Fruit fly (Drosophila melanogaster) whole organism, wandering third instar larva: ENCODE measurements around the gene Cyp4ae1.

ENCODE experiments used
- Abd-B ChIP-seq: fragments of >200 bp; optimal IDR thresholded peaks from 2 replicates; lab custom pipeline; 2017; ENCODE audit warnings: missing biosample characterization, missing genetic modification characterization
- CG32264 ChIP-seq: fragments of 200-800 bp; sonication (Bioruptor generic); optimal IDR thresholded peaks from 2 replicates; lab custom pipeline; 2016; ENCODE audit warnings: missing biosample characterization, missing genetic modification characterization
- CG9705 ChIP-seq: fragments of 200-800 bp; sonication (Bioruptor generic); optimal IDR thresholded peaks from 2 replicates; lab custom pipeline; 2018; ENCODE audit warnings: missing biosample characterization, mild to moderate bottlenecking, missing genetic modification characterization
- CrebA ChIP-seq: fragments of 200-800 bp; sonication (Bioruptor generic); optimal IDR thresholded peaks from 2 replicates; lab custom pipeline; 2016; ENCODE audit warnings: missing biosample characterization, mild to moderate bottlenecking, missing genetic modification characterization, borderline replicate concordance
- Dfd ChIP-seq: fragments of >200 bp; optimal IDR thresholded peaks from 2 replicates; lab custom pipeline; 2017; ENCODE audit warnings: missing biosample characterization, missing genetic modification characterization
- Dif ChIP-seq: fragments of 200-275, 200-300 bp; sonication (Bioruptor generic); optimal IDR thresholded peaks from 2 replicates; lab custom pipeline; 2018; ENCODE audit warnings: missing biosample characterization, missing genetic modification characterization; ENCODE audit not compliant: partially characterized antibody
- GATAd ChIP-seq: sonication (Bioruptor generic); optimal IDR thresholded peaks from 2 replicates; lab custom pipeline; 2016; ENCODE audit warnings: missing biosample characterization, missing genetic modification characterization
- HLH106 ChIP-seq: fragments of 200-800 bp; optimal IDR thresholded peaks from 3 replicates; lab custom pipeline; 2019; ENCODE audit warnings: missing biosample characterization, mild to moderate bottlenecking, missing genetic modification characterization, moderate library complexity
- Hnf4 ChIP-seq: fragments of 200-800 bp; sonication (Bioruptor generic); optimal IDR thresholded peaks from 2 replicates; lab custom pipeline; 2016; ENCODE audit warnings: missing biosample characterization, mild to moderate bottlenecking, missing genetic modification characterization
- Hr78 ChIP-seq: fragments of >200 bp; optimal IDR thresholded peaks from 2 replicates; lab custom pipeline; 2017; ENCODE audit warnings: missing biosample characterization, missing genetic modification characterization
- Hr83 ChIP-seq: fragments of 200-300 bp; sonication (Bioruptor generic); optimal IDR thresholded peaks from 2 replicates; lab custom pipeline; 2016; ENCODE audit warnings: missing biosample characterization, mild to moderate bottlenecking, missing genetic modification characterization, moderate library complexity; ENCODE audit not compliant: poor library complexity, severe bottlenecking
- Jra ChIP-seq: sonication (Bioruptor generic); optimal IDR thresholded peaks from 2 replicates; lab custom pipeline; 2016; ENCODE audit warnings: missing biosample characterization, missing genetic modification characterization
- Mio ChIP-seq: sonication (Bioruptor generic); optimal IDR thresholded peaks from 2 replicates; lab custom pipeline; 2016; ENCODE audit warnings: missing biosample characterization, missing genetic modification characterization
- Myc ChIP-seq: fragments of >200 bp; optimal IDR thresholded peaks from 2 replicates; lab custom pipeline; 2017
- N ChIP-seq: fragments of >200 bp; optimal IDR thresholded peaks from 2 replicates; lab custom pipeline; 2018; ENCODE audit warnings: missing biosample characterization, missing external identifiers, missing genetic modification characterization
- OdsH ChIP-seq: fragments of 200-800 bp; sonication (Bioruptor generic); optimal IDR thresholded peaks from 2 replicates; lab custom pipeline; 2016; ENCODE audit warnings: missing biosample characterization, mild to moderate bottlenecking, missing genetic modification characterization
- Rel ChIP-seq, 2 experiments: fragments of 200-800 bp; sonication (Bioruptor generic) in 1 of 2; optimal IDR thresholded peaks; 2 replicates in 1 of 2; 3 replicates in 1 of 2; lab custom pipeline; 2016 to 2019; ENCODE audit warnings: mild to moderate bottlenecking in 2 of 2, missing biosample characterization in 2 of 2, missing genetic modification characterization in 2 of 2, moderate library complexity in 1 of 2
- Sp1 ChIP-seq: fragments of 200-800 bp; sonication (Bioruptor generic); optimal IDR thresholded peaks from 3 replicates; lab custom pipeline; 2019; ENCODE audit warnings: missing biosample characterization, mild to moderate bottlenecking, missing genetic modification characterization, moderate library complexity
- Vsx2 ChIP-seq: fragments of 200-300, 225-300 bp; sonication (Bioruptor generic); optimal IDR thresholded peaks from 2 replicates; lab custom pipeline; 2018; ENCODE audit warnings: missing biosample characterization, missing genetic modification characterization; ENCODE audit not compliant: partially characterized antibody
- br ChIP-seq: fragments of 200-800 bp; sonication (Bioruptor generic); optimal IDR thresholded peaks from 2 replicates; lab custom pipeline; 2016; ENCODE audit warnings: missing biosample characterization, missing genetic modification characterization
- brk ChIP-seq: fragments of 200-800 bp; sonication (Bioruptor generic); optimal IDR thresholded peaks from 2 replicates; lab custom pipeline; 2016; ENCODE audit warnings: missing biosample characterization, mild to moderate bottlenecking, missing genetic modification characterization
- dl ChIP-seq, 2 experiments: fragments of 175-275, 200-275 bp in 1 of 2; fragments of 200-275 bp in 1 of 2; sonication (Bioruptor generic); optimal IDR thresholded peaks; lab custom pipeline; 2018; ENCODE audit warnings: mild to moderate bottlenecking in 2 of 2, missing biosample characterization in 2 of 2, missing genetic modification characterization in 2 of 2, moderate library complexity in 2 of 2; ENCODE audit not compliant: partially characterized antibody in 2 of 2, insufficient read depth in 1 of 2
- dmrt93B ChIP-seq: fragments of 200-800 bp; sonication (Bioruptor generic); optimal IDR thresholded peaks from 2 replicates; lab custom pipeline; 2018; ENCODE audit warnings: missing biosample characterization, mild to moderate bottlenecking, missing genetic modification characterization
- dsf ChIP-seq: sonication (Bioruptor generic); optimal IDR thresholded peaks from 2 replicates; lab custom pipeline; 2016; ENCODE audit warnings: missing biosample characterization, missing genetic modification characterization, borderline replicate concordance
- ey ChIP-seq: fragments of 200-800 bp; sonication (Bioruptor generic); optimal IDR thresholded peaks from 2 replicates; lab custom pipeline; 2016; ENCODE audit warnings: missing biosample characterization, missing genetic modification characterization
- foxo ChIP-seq, 2 experiments: fragments of 200-800 bp; sonication (Bioruptor generic); optimal IDR thresholded peaks; 2 replicates in 1 of 2; 3 replicates in 1 of 2; lab custom pipeline; 2016 to 2017; ENCODE audit warnings: missing biosample characterization in 2 of 2, missing genetic modification characterization in 2 of 2
- fru ChIP-seq: fragments of 200-800 bp; sonication (Bioruptor generic); optimal IDR thresholded peaks from 3 replicates; lab custom pipeline; 2016; ENCODE audit warnings: missing biosample characterization, mild to moderate bottlenecking, missing genetic modification characterization
- h ChIP-seq: fragments of 200-800 bp; sonication (Bioruptor generic); optimal IDR thresholded peaks from 3 replicates; lab custom pipeline; 2016; ENCODE audit warnings: missing biosample characterization, mild to moderate bottlenecking, missing genetic modification characterization
- jim ChIP-seq: fragments of 175-275, 200-325 bp; sonication (Bioruptor generic); optimal IDR thresholded peaks from 2 replicates; lab custom pipeline; 2016; ENCODE audit warnings: missing biosample characterization, mild to moderate bottlenecking, missing genetic modification characterization
- lola ChIP-seq: fragments of >200 bp; optimal IDR thresholded peaks from 2 replicates; lab custom pipeline; 2017; ENCODE audit warnings: missing biosample characterization, missing genetic modification characterization
- pan ChIP-seq: fragments of >200 bp; optimal IDR thresholded peaks from 2 replicates; lab custom pipeline; 2017
- psq ChIP-seq: fragments of 200-800 bp; sonication (Bioruptor generic); optimal IDR thresholded peaks from 3 replicates; lab custom pipeline; 2017; ENCODE audit warnings: missing biosample characterization, mild to moderate bottlenecking, missing genetic modification characterization, moderate library complexity
- rgr ChIP-seq: fragments of 200-800 bp; sonication (Bioruptor generic); optimal IDR thresholded peaks from 3 replicates; lab custom pipeline; 2016; ENCODE audit warnings: missing biosample characterization, mild to moderate bottlenecking, missing genetic modification characterization
- sage ChIP-seq: fragments of 200-800 bp; sonication (Bioruptor generic); optimal IDR thresholded peaks from 2 replicates; lab custom pipeline; 2016; ENCODE audit warnings: missing biosample characterization, mild to moderate bottlenecking, missing genetic modification characterization
- sv ChIP-seq: fragments of 200-800 bp; sonication (Bioruptor generic); optimal IDR thresholded peaks from 3 replicates; lab custom pipeline; 2016; ENCODE audit warnings: missing biosample characterization, missing genetic modification characterization
- tai ChIP-seq: sonication (Bioruptor generic); optimal IDR thresholded peaks from 2 replicates; lab custom pipeline; 2016; ENCODE audit warnings: missing biosample characterization, missing genetic modification characterization
- usp ChIP-seq: fragments of >200 bp; optimal IDR thresholded peaks from 2 replicates; lab custom pipeline; 2017; ENCODE audit warnings: missing biosample characterization, missing genetic modification characterization
- woc ChIP-seq: sonication (Bioruptor generic); optimal IDR thresholded peaks from 2 replicates; lab custom pipeline; 2016; ENCODE audit warnings: missing biosample characterization, mild to moderate bottlenecking, missing genetic modification characterization

The Cyp4ae1 gene

DNA sequence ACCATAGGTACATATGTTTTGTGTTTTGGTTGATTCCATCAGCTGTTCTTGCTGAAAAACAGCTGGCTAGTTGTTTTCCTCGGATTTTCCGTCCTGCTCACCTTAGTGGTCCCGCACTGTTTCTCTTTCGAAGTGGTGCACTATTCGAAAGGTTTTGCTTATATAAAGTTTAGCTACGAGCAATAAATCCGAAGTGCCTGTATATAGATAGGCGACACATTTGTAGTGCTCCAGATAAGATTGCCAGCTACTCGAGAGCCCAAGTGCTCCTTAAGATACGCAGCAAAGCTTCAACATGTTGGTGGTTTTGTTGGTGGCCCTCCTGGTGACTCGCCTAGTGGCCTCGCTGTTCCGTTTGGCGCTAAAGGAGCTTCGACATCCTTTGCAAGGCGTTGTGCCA is at the start of gene Cyp4ae1:
Cyp4ae1 (plus strand) TSS at position 206 of the 400 bp plus-strand sequence.
- TF ChIP-seq sv (no peak), dsf (GFP tag; lab: Kevin White, UChicago) (no peak), Mio (GFP tag; lab: Kevin White, UChicago) (no peak), dmrt93B (GFP tag; lab: Kevin White, UChicago) (no peak), br (GFP tag; lab: Kevin White, UChicago) (no peak), Sp1 (GFP tag; lab: Kevin White, UChicago) (no peak), tai (GFP tag; lab: Kevin White, UChicago) (no peak)

DNA sequence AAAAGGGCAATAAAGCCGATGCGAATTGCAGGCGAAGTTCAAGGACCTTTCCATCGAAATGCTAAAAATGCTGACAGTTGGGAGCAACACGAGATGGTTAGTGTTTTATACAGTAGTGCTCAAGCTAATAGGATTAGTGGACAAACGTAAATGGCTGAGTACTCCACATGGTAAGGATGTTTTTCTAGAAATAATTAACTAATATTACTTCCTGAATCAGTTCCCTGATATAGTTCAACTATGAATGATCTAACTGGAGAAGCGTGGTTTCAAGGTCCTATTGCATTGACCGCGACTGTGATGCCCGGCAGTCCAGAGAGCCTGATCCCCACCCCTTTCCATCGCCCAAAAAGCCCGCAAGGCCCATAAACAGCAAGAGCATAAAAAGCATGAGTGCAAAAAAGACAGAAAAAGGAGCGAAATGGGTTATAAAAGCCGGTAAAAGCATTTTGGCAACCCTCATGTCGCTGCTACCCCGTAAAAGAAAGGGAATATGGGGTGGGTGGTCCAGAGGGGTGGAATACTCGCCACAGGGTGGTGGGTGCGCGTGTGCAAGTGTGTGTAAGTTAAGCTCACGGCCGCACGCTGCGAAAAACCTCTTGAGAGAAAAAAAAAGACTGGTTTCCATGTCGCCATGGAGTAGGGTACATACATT is 44.5 kb upstream of the Cyp4ae1 start:
- TF ChIP-seq Dfd (no peak), CG9705 (GFP tag; lab: Kevin White, UChicago) (peak; percentile 72), brk (GFP tag; lab: Kevin White, UChicago) (peak; percentile 49), sv (peak; percentile 4), CG32264 (GFP tag; lab: Kevin White, UChicago) (peak; percentile 70), Hr83 (GFP tag; lab: Kevin White, UChicago) (no peak), Rel (GFP tag; optimal IDR thresholded peaks at IDR 0.05; lab: Kevin White, UChicago) (peak; percentile 36), Rel (tag; optimal IDR thresholded peaks at IDR 0.05; lab: Kevin White, UChicago) (peak; percentile 9), sage (GFP tag; lab: Kevin White, UChicago) (peak; percentile 87), Myc (lab: Kevin White, UChicago) (no peak), N (no peak), HLH106 (tag; lab: Kevin White, UChicago) (peak; percentile 91), rgr (peak; percentile 90), tai (GFP tag; lab: Kevin White, UChicago) (peak; percentile 71), br (GFP tag; lab: Kevin White, UChicago) (peak; percentile 92), h (GFP tag; lab: Kevin White, UChicago) (peak; percentile 91), OdsH (peak; percentile 87), dl (GFP tag; optimal IDR thresholded peaks at IDR 0.05; lab: Kevin White, UChicago; ENCODE audit: insufficient read depth in 1 of 2, partially characterized antibody in 2 of 2) (no peak), pan (lab: Kevin White, UChicago) (no peak), dsf (GFP tag; lab: Kevin White, UChicago) (peak; percentile 46), ey (GFP tag; lab: Kevin White, UChicago) (peak; percentile 88), Hnf4 (peak; percentile 89), GATAd (GFP tag; lab: Kevin White, UChicago) (peak; percentile 44), Dif (GFP tag; lab: Kevin White, UChicago) (no peak), Jra (GFP tag; lab: Kevin White, UChicago) (peak; percentile 15), Mio (GFP tag; lab: Kevin White, UChicago) (peak; percentile 38), dmrt93B (GFP tag; lab: Kevin White, UChicago) (peak; percentile 75), Hr78 (GFP tag; lab: Kevin White, UChicago) (no peak), Sp1 (GFP tag; lab: Kevin White, UChicago) (peak; percentile 91), foxo (GFP tag; optimal IDR thresholded peaks at IDR 0.05; lab: Kevin White, UChicago) (peak; percentile 15 to 92), Abd-B (GFP tag; lab: Kevin White, UChicago) (no peak), lola (GFP tag; lab: Kevin White, UChicago) (no peak), CrebA (no peak), woc (GFP tag; lab: Kevin White, UChicago) (peak; percentile 84), psq (GFP tag; lab: Kevin White, UChicago) (peak; percentile 62), jim (GFP tag; lab: Kevin White, UChicago) (no peak), usp (GFP tag; lab: Kevin White, UChicago) (no peak), fru (GFP tag; lab: Kevin White, UChicago) (peak; percentile 93), Vsx2 (GFP tag; lab: Kevin White, UChicago) (no peak)
